Worm (Caenorhabditis elegans): ENCODE data around the gene F11A10.5.

- no peak for TF ChIP-seq med-1 (GFP tag; optimal IDR thresholded peaks at IDR 0.05; ENCODE audit: insufficient read depth)
- no peak for TF ChIP-seq cog-1 (tag; optimal IDR thresholded peaks at IDR 0.05)
- no peak for TF ChIP-seq flt-1 (GFP tag; IDR thresholded peaks at IDR 0.05)
- no peak for TF ChIP-seq ref-1 (GFP tag; conservative IDR thresholded peaks at IDR 0.05)
- no peak for TF ChIP-seq ztf-29 (GFP tag; IDR thresholded peaks at IDR 0.05)
- no peak for TF ChIP-seq klf-2 (GFP tag; conservative IDR thresholded peaks at IDR 0.05)
- no peak for TF ChIP-seq T22C8.4 (GFP tag; IDR thresholded peaks at IDR 0.05)
Observed at ce11 chrIV:12122874-12123664, 29.1 kb downstream of the F11A10.5 start, which contains the start of gene aly-3.

All from whole organism, midembryonic.